Worm (Caenorhabditis elegans) whole organism, L4 larva: Measurements from ENCODE around the gene pad-2.

Experiments
- F49E8.2 ChIP-seq: sonication (generic microtip); optimal IDR thresholded peaks from 2 replicates; lab custom pipeline; 2016; ENCODE audit warnings: missing compliant biosample characterization, mild to moderate bottlenecking, missing genetic modification characterization, borderline replicate concordance
- Y105C5A.15 ChIP-seq: fragments of 200-800 bp; sonication (Bioruptor generic); IDR thresholded peaks from 2 replicates; pipeline ENCODE4 v1.3.6; 2022; ENCODE audit warnings: missing genetic modification characterization, missing compliant biosample characterization
- lir-3 ChIP-seq: sonication (generic microtip); optimal IDR thresholded peaks from 2 replicates; lab custom pipeline; 2016; ENCODE audit warnings: mild to moderate bottlenecking, missing genetic modification characterization, missing compliant biosample characterization
- nhr-76 ChIP-seq: fragments of 150-350 bp; optimal IDR thresholded peaks from 2 replicates; lab custom pipeline; 2014; ENCODE audit warnings: missing biosample characterization, missing genetic modification characterization
- pha-4 ChIP-seq, 2 experiments: fragments of 150-350 bp in 1 of 2; fragments of 200-800 bp in 1 of 2; sonication (Bioruptor generic) in 1 of 2; IDR thresholded peaks in 1 of 2; optimal IDR thresholded peaks in 1 of 2; 2 replicates each; pipeline versions ENCODE4 v1.3.6 to Lab custom; 2014 to 2022; ENCODE audit warnings: missing genetic modification characterization in 2 of 2, missing genetic modification reagents in 2 of 2, missing biosample characterization in 1 of 2, missing compliant biosample characterization in 1 of 2
- sdz-12 ChIP-seq: fragments of 200-800 bp; sonication (Bioruptor generic); optimal IDR thresholded peaks from 2 replicates; lab custom pipeline; 2018; ENCODE audit warnings: mild to moderate bottlenecking, missing genetic modification characterization, missing compliant biosample characterization
- snpc-1.2 ChIP-seq: fragments of 200-800 bp; sonication (Bioruptor generic); IDR thresholded peaks from 2 replicates; pipeline ENCODE4 v1.3.6; 2022; ENCODE audit warnings: missing genetic modification reagents, missing genetic modification characterization, missing compliant biosample characterization

DNA sequence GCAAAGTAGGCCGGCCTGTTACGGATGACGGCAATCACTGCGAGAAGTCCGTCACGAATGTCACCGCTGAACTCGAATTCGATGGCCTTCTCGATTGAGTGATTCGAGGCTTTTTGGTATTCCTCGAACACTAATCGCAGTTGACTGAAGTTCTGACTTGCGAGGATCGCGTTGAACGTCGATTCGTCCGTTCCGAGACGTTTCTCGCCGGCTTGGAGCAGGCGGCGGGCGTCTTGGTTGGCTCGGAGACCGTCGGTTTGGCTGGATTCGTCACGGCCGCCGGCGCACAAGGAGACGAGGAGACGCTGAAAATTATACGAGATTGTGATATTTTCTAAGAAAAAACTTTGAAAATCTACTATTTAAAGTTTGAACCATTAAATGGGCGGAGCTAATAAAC, 47.4 kb downstream of the pad-2 start:
- TF ChIP-seq F49E8.2 (no peak), nhr-76 (tag; lab: Kevin White, UChicago) (no peak), sdz-12 (GFP tag; lab: Kevin White, UChicago) (no peak), snpc-1.2 (no peak), Y105C5A.15 (GFP tag; lab: Robert Waterston, UW) (no peak), pha-4 (GFP tag; IDR thresholded peaks at IDR 0.05; lab: Robert Waterston, UW) (no peak), pha-4 (tag; optimal IDR thresholded peaks at IDR 0.05; lab: Kevin White, UChicago) (no peak), lir-3 (no peak)
